Worm (Caenorhabditis elegans) whole organism, L1 larva: Measurements from ENCODE around the gene rpt-6.
A peak's percentile ranks its signal among the peaks of the same experiment; 100 is the strongest.

ENCODE experiments used
- C04F5.9 ChIP-seq: sonication (generic microtip); optimal IDR thresholded peaks from 2 replicates; lab custom pipeline; 2016; ENCODE audit warnings: missing genetic modification characterization, missing compliant biosample characterization
- C16A3.4 ChIP-seq: fragments of 150-350 bp; optimal IDR thresholded peaks from 2 replicates; lab custom pipeline; 2014; ENCODE audit warnings: missing biosample characterization, missing genetic modification characterization
- C34B4.2 ChIP-seq: sonication (generic microtip); optimal IDR thresholded peaks from 2 replicates; lab custom pipeline; 2017; ENCODE audit warnings: mild to moderate bottlenecking, missing genetic modification characterization, missing compliant biosample characterization
- alr-1 ChIP-seq: fragments of 200-800 bp; sonication (Bioruptor generic); optimal IDR thresholded peaks from 2 replicates; lab custom pipeline; 2018; ENCODE audit warnings: borderline replicate concordance, mild to moderate bottlenecking, missing genetic modification characterization, missing compliant biosample characterization
- aly-2 ChIP-seq: fragments of 150-350 bp; optimal IDR thresholded peaks from 2 replicates; lab custom pipeline; 2014; ENCODE audit warnings: missing biosample characterization, missing genetic modification characterization
- ama-1 ChIP-seq: fragments of 150-350 bp; optimal IDR thresholded peaks from 2 replicates; lab custom pipeline; 2014
- blmp-1 ChIP-seq: fragments of 150-350 bp; optimal IDR thresholded peaks from 2 replicates; lab custom pipeline; 2014; ENCODE audit warnings: missing biosample characterization, missing genetic modification characterization
- ceh-63 ChIP-seq: fragments of 200-800 bp; sonication (Bioruptor generic); optimal IDR thresholded peaks from 2 replicates; lab custom pipeline; 2018; ENCODE audit warnings: mild to moderate bottlenecking, missing genetic modification characterization, missing compliant biosample characterization
- ceh-8 ChIP-seq: fragments of 200-800 bp; sonication (Bioruptor generic); optimal IDR thresholded peaks from 2 replicates; lab custom pipeline; 2018; ENCODE audit warnings: mild to moderate bottlenecking, missing genetic modification characterization, moderate library complexity, missing compliant biosample characterization
- ceh-90 ChIP-seq: sonication (generic microtip); optimal IDR thresholded peaks from 2 replicates; lab custom pipeline; 2016; ENCODE audit warnings: missing genetic modification characterization, missing compliant biosample characterization
- ces-1 ChIP-seq: fragments of 150-350 bp; optimal IDR thresholded peaks from 2 replicates; lab custom pipeline; 2014; ENCODE audit warnings: missing biosample characterization, missing genetic modification reagents, missing genetic modification characterization
- dpl-1 ChIP-seq, 3 experiments: fragments of 150-350 bp in 2 of 3; sonication (generic microtip) in 1 of 3; optimal IDR thresholded peaks; 2 replicates each; lab custom pipeline; 2014 to 2017; ENCODE audit warnings: missing biosample characterization in 3 of 3, missing genetic modification characterization in 3 of 3, missing genetic modification reagents in 3 of 3
- efl-1 ChIP-seq, 4 experiments: fragments of 150-350 bp; optimal IDR thresholded peaks in 3 of 4; peaks in 1 of 4; 1 replicate in 1 of 4; 2 replicates in 3 of 4; lab custom pipeline; 2014; ENCODE audit warnings: missing biosample characterization in 2 of 4, missing genetic modification characterization in 2 of 4, missing genetic modification reagents in 2 of 4
- efl-3 ChIP-seq: fragments of 200-800 bp; sonication (Bioruptor generic); optimal IDR thresholded peaks from 2 replicates; lab custom pipeline; 2018; ENCODE audit warnings: mild to moderate bottlenecking, missing genetic modification characterization, missing compliant biosample characterization
- egl-27 ChIP-seq, 2 experiments: fragments of 150-350 bp in 1 of 2; sonication (generic microtip); optimal IDR thresholded peaks; 3 replicates each; lab custom pipeline; 2017 to 2018; ENCODE audit warnings: missing biosample characterization in 2 of 2, missing genetic modification characterization in 2 of 2, missing genetic modification reagents in 2 of 2
- elt-2 ChIP-seq: sonication (generic microtip); optimal IDR thresholded peaks from 2 replicates; lab custom pipeline; 2016; ENCODE audit warnings: missing genetic modification characterization, mild to moderate bottlenecking, inconsistent platforms, missing compliant biosample characterization, missing genetic modification reagents
- elt-3 ChIP-seq, 6 experiments: fragments of 150-350 bp in 1 of 6; sonication (generic microtip); optimal IDR thresholded peaks; 2 replicates each; lab custom pipeline; 2017 to 2018; ENCODE audit warnings: missing biosample characterization in 6 of 6, missing genetic modification characterization in 6 of 6, inconsistent platforms in 1 of 6
- ets-5 ChIP-seq: fragments of 200-800 bp; sonication (Bioruptor generic); IDR thresholded peaks from 2 replicates; pipeline ENCODE4 v1.3.6; 2022; ENCODE audit warnings: missing genetic modification characterization, missing compliant biosample characterization
- fkh-4 ChIP-seq: sonication (generic microtip); optimal IDR thresholded peaks from 2 replicates; lab custom pipeline; 2016; ENCODE audit warnings: missing compliant biosample characterization, missing genetic modification characterization, borderline replicate concordance
- fos-1 ChIP-seq: fragments of 150-350 bp; optimal IDR thresholded peaks from 2 replicates; lab custom pipeline; 2014; ENCODE audit warnings: missing biosample characterization, missing genetic modification characterization
- grh-1 ChIP-seq: fragments of 200-800 bp; sonication (Bioruptor generic); IDR thresholded peaks from 2 replicates; pipeline ENCODE4 v1.3.6; 2022; ENCODE audit warnings: missing genetic modification reagents, missing genetic modification characterization, missing compliant biosample characterization
- jun-1 ChIP-seq: fragments of 150-350 bp; optimal IDR thresholded peaks from 2 replicates; lab custom pipeline; 2014; ENCODE audit warnings: missing biosample characterization, missing genetic modification reagents, missing genetic modification characterization
- lin-13 ChIP-seq: fragments of 150-350 bp; optimal IDR thresholded peaks from 2 replicates; lab custom pipeline; 2014; ENCODE audit warnings: missing biosample characterization, missing genetic modification reagents, missing genetic modification characterization
- lin-14 ChIP-seq: fragments of 200-800 bp; sonication (Bioruptor generic); optimal IDR thresholded peaks from 2 replicates; lab custom pipeline; 2018; ENCODE audit warnings: mild to moderate bottlenecking, missing genetic modification characterization, moderate library complexity, missing compliant biosample characterization
- lin-15B ChIP-seq: fragments of 150-350 bp; sonication (generic microtip); optimal IDR thresholded peaks from 3 replicates; lab custom pipeline; 2014; ENCODE audit warnings: missing biosample characterization, missing genetic modification characterization
- lin-35 ChIP-seq, 2 experiments: fragments of 150-350 bp; optimal IDR thresholded peaks; 2 replicates each; lab custom pipeline; 2014; ENCODE audit warnings: missing biosample characterization in 2 of 2, missing genetic modification characterization in 2 of 2, missing genetic modification reagents in 2 of 2
- lsy-2 ChIP-seq, 2 experiments: fragments of 150-350 bp; optimal IDR thresholded peaks; 2 replicates each; lab custom pipeline; 2014; ENCODE audit warnings: missing biosample characterization in 2 of 2, missing genetic modification characterization in 2 of 2
- mdl-1 ChIP-seq, 2 experiments: fragments of 150-350 bp; optimal IDR thresholded peaks; 2 replicates each; lab custom pipeline; 2014 to 2017; ENCODE audit warnings: missing biosample characterization in 2 of 2, missing genetic modification characterization in 2 of 2, inconsistent platforms in 1 of 2
- nhr-11 ChIP-seq: fragments of 150-350 bp; optimal IDR thresholded peaks from 2 replicates; lab custom pipeline; 2014; ENCODE audit warnings: missing biosample characterization, missing genetic modification characterization
- nhr-12 ChIP-seq: sonication (generic microtip); optimal IDR thresholded peaks from 2 replicates; lab custom pipeline; 2017; ENCODE audit warnings: missing biosample characterization, missing genetic modification characterization
- nhr-19 ChIP-seq: fragments of 200-800 bp; sonication (Bioruptor generic); conservative IDR thresholded peaks from 2 replicates; pipeline ENCODE4 v1.3.6; 2022; ENCODE audit warnings: missing genetic modification characterization, missing compliant biosample characterization
- nhr-237 ChIP-seq: fragments of 150-350 bp; optimal IDR thresholded peaks from 2 replicates; lab custom pipeline; 2014; ENCODE audit warnings: missing biosample characterization, missing genetic modification characterization
- nhr-84 ChIP-seq: sonication (generic microtip); optimal IDR thresholded peaks from 2 replicates; lab custom pipeline; 2017; ENCODE audit warnings: missing biosample characterization, missing genetic modification characterization
- pag-3 ChIP-seq: sonication (generic microtip); optimal IDR thresholded peaks from 2 replicates; lab custom pipeline; 2017; ENCODE audit warnings: missing genetic modification characterization, mild to moderate bottlenecking, missing compliant biosample characterization, antibody characterized with exemption, borderline replicate concordance; ENCODE audit not compliant: insufficient read depth
- pax-3 ChIP-seq: fragments of 200-800 bp; sonication (Bioruptor generic); optimal IDR thresholded peaks from 2 replicates; lab custom pipeline; 2018; ENCODE audit warnings: mild to moderate bottlenecking, missing genetic modification characterization, moderate library complexity, missing compliant biosample characterization
- pqm-1 ChIP-seq: sonication (generic microtip); optimal IDR thresholded peaks from 3 replicates; lab custom pipeline; 2017; ENCODE audit warnings: missing biosample characterization, missing genetic modification characterization
- snu-23 ChIP-seq: sonication (generic microtip); optimal IDR thresholded peaks from 2 replicates; lab custom pipeline; 2016; ENCODE audit warnings: missing genetic modification characterization, missing compliant biosample characterization
- sptf-1 ChIP-seq: fragments of 150-350 bp; optimal IDR thresholded peaks from 2 replicates; lab custom pipeline; 2014; ENCODE audit warnings: missing biosample characterization, missing genetic modification characterization
- swsn-7 ChIP-seq: sonication (generic microtip); optimal IDR thresholded peaks from 2 replicates; lab custom pipeline; 2016; ENCODE audit warnings: missing genetic modification characterization, missing compliant biosample characterization
- tlp-1 ChIP-seq: fragments of 150-350 bp; optimal IDR thresholded peaks from 2 replicates; lab custom pipeline; 2014; ENCODE audit warnings: missing biosample characterization, missing genetic modification characterization
- unc-130 ChIP-seq: fragments of 150-350 bp; optimal IDR thresholded peaks from 2 replicates; lab custom pipeline; 2017; ENCODE audit warnings: missing biosample characterization, missing genetic modification characterization, inconsistent platforms
- unc-30 ChIP-seq: sonication (generic microtip); optimal IDR thresholded peaks from 2 replicates; lab custom pipeline; 2017; ENCODE audit warnings: missing biosample characterization, missing genetic modification characterization
- unc-62 ChIP-seq: fragments of 150-350 bp; optimal IDR thresholded peaks from 2 replicates; lab custom pipeline; 2014; ENCODE audit warnings: missing biosample characterization, missing genetic modification reagents, missing genetic modification characterization
- unc-86 ChIP-seq: sonication (generic microtip); optimal IDR thresholded peaks from 2 replicates; lab custom pipeline; 2016; ENCODE audit warnings: missing genetic modification characterization, missing compliant biosample characterization
- unc-98 ChIP-seq: fragments of 200-800 bp; sonication (Bioruptor generic); IDR thresholded peaks from 2 replicates; pipeline ENCODE4 v1.3.6; 2022; ENCODE audit warnings: missing genetic modification characterization, missing compliant biosample characterization
- vab-15 ChIP-seq: sonication (generic microtip); optimal IDR thresholded peaks from 2 replicates; lab custom pipeline; 2017; ENCODE audit warnings: missing genotype, mild to moderate bottlenecking, missing genetic modification characterization, missing compliant biosample characterization
- zag-1 ChIP-seq: fragments of 150-350 bp; optimal IDR thresholded peaks from 2 replicates; lab custom pipeline; 2014; ENCODE audit warnings: missing biosample characterization, missing genetic modification characterization
- ztf-11 ChIP-seq, 2 experiments: sonication (generic microtip); optimal IDR thresholded peaks; 2 replicates each; lab custom pipeline; 2016 to 2017; ENCODE audit warnings: missing genetic modification characterization in 2 of 2, missing biosample characterization in 1 of 2, missing compliant biosample characterization in 1 of 2
- ztf-4 ChIP-seq: fragments of 150-350 bp; optimal IDR thresholded peaks from 2 replicates; lab custom pipeline; 2014; ENCODE audit warnings: missing biosample characterization, missing genetic modification characterization

Gene rpt-6

ce11 chrIII:12370011-12370506, at the start of gene rpt-6 (continued):
- TF ChIP-seq ceh-8 (GFP tag; lab: Kevin White, UChicago) (no peak), egl-27 (tag; optimal IDR thresholded peaks at IDR 0.05; lab: Kevin White, UChicago) (no peak), pqm-1 (tag; lab: Kevin White, UChicago) (no peak), ceh-90 (tag; lab: Kevin White, UChicago) (peak; percentile 54), blmp-1 (tag; lab: Kevin White, UChicago) (no peak), zag-1 (no peak), lin-14 (GFP tag; lab: Kevin White, UChicago) (no peak), ztf-4 (no peak), ama-1 (lab: Kevin White, UChicago) (no peak), nhr-237 (tag; lab: Kevin White, UChicago) (no peak), lsy-2 (tag; optimal IDR thresholded peaks at IDR 0.05; lab: Kevin White, UChicago) (peak; percentile 64 to 67), unc-130 (tag; lab: Kevin White, UChicago) (peak; percentile 89), lin-13 (GFP tag; lab: Kevin White, UChicago) (peak; percentile 30), lin-15B (tag; lab: Kevin White, UChicago) (peak; percentile 18), grh-1 (no peak), tlp-1 (tag; lab: Kevin White, UChicago) (no peak), mdl-1 (tag; optimal IDR thresholded peaks at IDR 0.05; lab: Kevin White, UChicago) (peak in 1 of 2 experiments; percentile 51), C04F5.9 (tag; lab: Kevin White, UChicago) (no peak), unc-86 (no peak), lin-35 (GFP tag; optimal IDR thresholded peaks at IDR 0.05; lab: Kevin White, UChicago) (peak; percentile 71 to 76), ces-1 (GFP tag; lab: Kevin White, UChicago) (no peak), swsn-7 (peak; percentile 65), unc-62 (GFP tag; lab: Kevin White, UChicago) (no peak), nhr-11 (tag; lab: Kevin White, UChicago) (no peak), unc-30 (no peak), fos-1 (tag; lab: Kevin White, UChicago) (no peak), nhr-12 (tag; lab: Kevin White, UChicago) (no peak), jun-1 (tag; lab: Kevin White, UChicago) (peak; percentile 46), ztf-11 (tag; optimal IDR thresholded peaks at IDR 0.05; lab: Kevin White, UChicago) (peak in 1 of 2 experiments; percentile 23), elt-2 (tag; lab: Kevin White, UChicago) (no peak), snu-23 (peak; percentile 78), ceh-63 (GFP tag; lab: Kevin White, UChicago) (no peak), vab-15 (tag; lab: Kevin White, UChicago) (no peak)
- TF ChIP-seq, all 84 proteins: peak for 33

- TF ChIP-seq unc-98 (GFP tag; lab: Robert Waterston, UW) = no peak
- no peak for TF ChIP-seq ztf-11 (tag; optimal IDR thresholded peaks at IDR 0.05; lab: Kevin White, UChicago)
- no peak for TF ChIP-seq C16A3.4 (tag; lab: Kevin White, UChicago)
- TF ChIP-seq efl-3 (GFP tag; lab: Kevin White, UChicago) = no peak
- peak in 1 of 6 experiments; percentile 86 for TF ChIP-seq elt-3 (tag; optimal IDR thresholded peaks at IDR 0.05; lab: Kevin White, UChicago)
- no peak for TF ChIP-seq C34B4.2 (tag; lab: Kevin White, UChicago)
- no peak for TF ChIP-seq efl-1 (optimal IDR thresholded peaks at IDR 0.05; lab: Kevin White, UChicago)
- peak in 1 of 2 experiments; percentile 64 for TF ChIP-seq efl-1 (GFP tag; optimal IDR thresholded peaks at IDR 0.05 in 1 of 2; lab: Kevin White, UChicago)
- no peak for TF ChIP-seq nhr-11 (tag; lab: Kevin White, UChicago)
- TF ChIP-seq ceh-63 (GFP tag; lab: Kevin White, UChicago) = no peak
- TF ChIP-seq snu-23 = peak; percentile 26
- no peak for TF ChIP-seq dpl-1 (GFP tag; optimal IDR thresholded peaks at IDR 0.05; lab: Kevin White, UChicago)
- 0 out of 2 replicates have a peak, but pooled peaks have one; percentile 5 for TF ChIP-seq nhr-19 (GFP tag; lab: Robert Waterston, UW)
- TF ChIP-seq lsy-2 (tag; optimal IDR thresholded peaks at IDR 0.05; lab: Kevin White, UChicago) = no peak
- no peak for TF ChIP-seq fkh-4 (tag; lab: Kevin White, UChicago)
- TF ChIP-seq ztf-4 = no peak
- TF ChIP-seq blmp-1 (tag; lab: Kevin White, UChicago) = peak; percentile 11
- TF ChIP-seq pag-3 (tag; lab: Kevin White, UChicago) = no peak
- no peak for TF ChIP-seq pax-3 (tag; lab: Kevin White, UChicago)
- peak in 1 of 2 experiments; percentile 50 for TF ChIP-seq lin-35 (GFP tag; optimal IDR thresholded peaks at IDR 0.05; lab: Kevin White, UChicago)
- no peak for TF ChIP-seq C04F5.9 (tag; lab: Kevin White, UChicago)
- no peak for TF ChIP-seq ets-5 (GFP tag; lab: Robert Waterston, UW)
- no peak for TF ChIP-seq aly-2
- no peak for TF ChIP-seq ceh-8 (GFP tag; lab: Kevin White, UChicago)
- TF ChIP-seq ceh-90 (tag; lab: Kevin White, UChicago) = no peak
- no peak for TF ChIP-seq alr-1 (tag; lab: Kevin White, UChicago)
- no peak for TF ChIP-seq unc-86
- TF ChIP-seq zag-1 = no peak
- no peak for TF ChIP-seq nhr-237 (tag; lab: Kevin White, UChicago)
- TF ChIP-seq swsn-7 = no peak
- TF ChIP-seq sptf-1 = no peak
- no peak for TF ChIP-seq nhr-84
Observed at ce11 chrIII:12325284-12325683, 45.0 kb upstream of the rpt-6 start.
